Worm (Caenorhabditis elegans) whole organism, L2 larva: Measurements from ENCODE around the gene R05G6.9.

Source experiments
- ceh-82 ChIP-seq: fragments of 150-350 bp; optimal IDR thresholded peaks from 2 replicates; lab custom pipeline; 2014; ENCODE audit warnings: missing biosample characterization, missing genetic modification characterization
- egl-27 ChIP-seq: sonication (generic microtip); optimal IDR thresholded peaks from 3 replicates; lab custom pipeline; 2017; ENCODE audit warnings: missing biosample characterization, missing genetic modification reagents, missing genetic modification characterization
- ztf-4 ChIP-seq: fragments of 150-350 bp; optimal IDR thresholded peaks from 2 replicates; lab custom pipeline; 2014; ENCODE audit warnings: missing biosample characterization, missing genetic modification characterization

DNA sequence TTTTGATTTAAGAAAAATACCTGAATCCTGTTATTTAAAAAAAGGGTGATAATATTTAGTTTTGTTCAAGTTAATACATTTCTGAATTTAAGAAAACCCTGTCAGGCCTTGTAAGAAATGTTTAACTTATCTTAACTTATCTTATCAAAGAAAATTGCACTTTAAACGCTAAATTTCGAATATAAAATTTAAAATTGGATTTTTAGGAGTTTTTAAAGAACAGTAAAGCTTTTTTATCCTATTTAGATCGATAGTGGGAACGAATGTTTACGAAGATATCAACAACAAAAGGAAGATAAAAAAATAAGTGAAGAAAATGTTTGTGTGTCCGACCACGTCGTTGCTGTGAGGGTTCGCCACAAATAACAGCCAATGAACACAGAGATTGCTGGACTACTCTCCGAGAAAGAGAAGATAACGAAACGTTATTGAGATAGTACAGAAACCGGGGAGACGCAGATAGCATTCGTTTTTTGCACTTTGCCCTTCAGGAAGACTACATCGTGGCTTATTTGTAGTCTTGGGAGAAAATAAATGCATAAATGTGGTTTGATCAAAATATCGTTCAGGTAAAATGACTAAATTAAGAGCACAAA lies 37.0 kb upstream of the R05G6.9 start, which contains the start of gene dif-1:
- no peak for TF ChIP-seq ceh-82 (tag; lab: Kevin White, UChicago)
- no peak for TF ChIP-seq egl-27 (tag; lab: Kevin White, UChicago)
- TF ChIP-seq ztf-4 (tag; lab: Kevin White, UChicago): no peak
